Worm (Caenorhabditis elegans) whole organism, early embryonic: ENCODE data around the gene Y39A1A.17.

ENCODE experiments used
- B0310.2 ChIP-seq: sonication (generic microtip); optimal IDR thresholded peaks from 2 replicates; lab custom pipeline; 2016; ENCODE audit warnings: mild to moderate bottlenecking, missing genetic modification characterization, missing compliant biosample characterization
- F13C5.2 ChIP-seq: sonication (generic microtip); optimal IDR thresholded peaks from 2 replicates; lab custom pipeline; 2017; ENCODE audit warnings: mild to moderate bottlenecking, missing genetic modification characterization, inconsistent platforms, missing compliant biosample characterization
- aly-1 ChIP-seq: sonication (generic microtip); optimal IDR thresholded peaks from 2 replicates; lab custom pipeline; 2016; ENCODE audit warnings: missing genetic modification characterization, missing compliant biosample characterization
- ama-1 ChIP-seq: fragments of 150-350 bp; optimal IDR thresholded peaks from 2 replicates; lab custom pipeline; 2014
- ceh-13 ChIP-seq: fragments of 200-800 bp; sonication (Bioruptor generic); optimal IDR thresholded peaks from 2 replicates; lab custom pipeline; 2018; ENCODE audit warnings: mild to moderate bottlenecking, missing genetic modification characterization, missing compliant biosample characterization
- ceh-36 ChIP-seq: sonication (generic microtip); optimal IDR thresholded peaks from 2 replicates; lab custom pipeline; 2016; ENCODE audit warnings: missing genetic modification characterization, inconsistent platforms, missing compliant biosample characterization
- ets-7 ChIP-seq: sonication (generic microtip); optimal IDR thresholded peaks from 2 replicates; lab custom pipeline; 2016; ENCODE audit warnings: missing genotype, missing genetic modification characterization, missing compliant biosample characterization
- flt-1 ChIP-seq: fragments of 200-800 bp; sonication (Bioruptor generic); IDR thresholded peaks from 2 replicates; pipeline ENCODE4 v1.3.6; 2022; ENCODE audit warnings: missing genetic modification characterization, missing compliant biosample characterization
- hmbx-1 ChIP-seq: sonication (generic microtip); optimal IDR thresholded peaks from 2 replicates; lab custom pipeline; 2016; ENCODE audit warnings: mild to moderate bottlenecking, missing genetic modification characterization, missing compliant biosample characterization
- hmg-4 ChIP-seq: fragments of 200-800 bp; sonication (Bioruptor generic); optimal IDR thresholded peaks from 2 replicates; lab custom pipeline; 2018; ENCODE audit warnings: mild to moderate bottlenecking, missing genetic modification characterization, missing compliant biosample characterization
- hnd-1 ChIP-seq: sonication (generic microtip); optimal IDR thresholded peaks from 2 replicates; lab custom pipeline; 2016; ENCODE audit warnings: missing genetic modification characterization, missing compliant biosample characterization
- pes-1 ChIP-seq: fragments of 200-800 bp; sonication (Bioruptor generic); IDR thresholded peaks from 2 replicates; pipeline ENCODE4 v1.3.6; 2022; ENCODE audit warnings: missing genetic modification reagents, missing genetic modification characterization, missing compliant biosample characterization
- scrt-1 ChIP-seq: fragments of 200-800 bp; sonication (Bioruptor generic); IDR thresholded peaks from 2 replicates; pipeline ENCODE4 v1.3.6; 2022; ENCODE audit warnings: missing genetic modification characterization, missing compliant biosample characterization
- sea-1 ChIP-seq: fragments of 200-800 bp; sonication (Bioruptor generic); conservative IDR thresholded peaks from 2 replicates; pipeline ENCODE4 v1.3.6; 2022; ENCODE audit warnings: missing genetic modification characterization, missing compliant biosample characterization
- tbx-11 ChIP-seq: fragments of 200-800 bp; sonication (Bioruptor generic); IDR thresholded peaks from 2 replicates; pipeline ENCODE4 v1.3.6; 2022; ENCODE audit warnings: missing genetic modification characterization, missing compliant biosample characterization
- tbx-37 ChIP-seq: fragments of 200-800 bp; sonication (Bioruptor generic); conservative IDR thresholded peaks from 2 replicates; pipeline ENCODE4 v1.3.6; 2022; ENCODE audit warnings: missing genetic modification reagents, missing genetic modification characterization, missing compliant biosample characterization
- tra-4 ChIP-seq: sonication (generic microtip); optimal IDR thresholded peaks from 2 replicates; lab custom pipeline; 2017; ENCODE audit warnings: missing genetic modification characterization, missing compliant biosample characterization

The Y39A1A.17 gene

DNA sequence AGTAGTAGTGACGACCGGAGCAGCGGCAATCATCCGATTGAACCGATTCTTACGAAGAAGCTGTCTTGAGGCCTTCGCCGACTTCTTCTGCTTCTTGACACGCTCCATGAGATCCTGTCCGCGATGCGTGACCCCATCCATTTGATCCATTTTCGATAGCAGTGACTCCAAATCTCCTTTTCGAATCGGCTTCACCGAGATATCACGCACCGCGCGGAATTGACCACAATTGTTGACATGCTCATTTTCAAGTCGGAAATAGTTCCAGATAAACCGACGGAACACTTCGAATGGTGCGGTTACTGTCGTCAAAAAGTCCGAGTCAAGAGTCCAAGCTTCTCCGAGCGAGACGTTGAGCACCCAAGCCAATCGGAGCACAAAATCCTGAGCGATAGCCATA lies 12.9 kb upstream of the Y39A1A.17 start:
- TF ChIP-seq sea-1 (GFP tag; lab: Robert Waterston, UW), result no peak
- no peak for TF ChIP-seq tbx-37 (GFP tag; lab: Robert Waterston, UW)
- no peak for TF ChIP-seq ceh-36 (tag; lab: Kevin White, UChicago)
- TF ChIP-seq aly-1 (tag; lab: Kevin White, UChicago), result no peak
- TF ChIP-seq tra-4, result no peak
- TF ChIP-seq hmg-4 (GFP tag; lab: Kevin White, UChicago), result no peak
- no peak for TF ChIP-seq ceh-13
- no peak for TF ChIP-seq F13C5.2 (tag; lab: Kevin White, UChicago)
- TF ChIP-seq pes-1 (GFP tag; lab: Robert Waterston, UW), result no peak
- TF ChIP-seq flt-1 (GFP tag; lab: Robert Waterston, UW), result no peak

- no peak for TF ChIP-seq hmg-4 (GFP tag; lab: Kevin White, UChicago)
- TF ChIP-seq F13C5.2 (tag; lab: Kevin White, UChicago), result no peak
- TF ChIP-seq scrt-1 (GFP tag; lab: Robert Waterston, UW), result no peak
- TF ChIP-seq hmbx-1, result no peak
- no peak for TF ChIP-seq flt-1 (GFP tag; lab: Robert Waterston, UW)
- no peak for TF ChIP-seq tbx-11 (GFP tag; lab: Robert Waterston, UW)
- TF ChIP-seq hnd-1, result no peak
- no peak for TF ChIP-seq sea-1 (GFP tag; lab: Robert Waterston, UW)
- TF ChIP-seq tbx-37 (GFP tag; lab: Robert Waterston, UW), result no peak
- no peak for TF ChIP-seq tra-4
- TF ChIP-seq aly-1 (tag; lab: Kevin White, UChicago), result no peak
- no peak for TF ChIP-seq B0310.2 (tag; lab: Kevin White, UChicago)
- TF ChIP-seq ceh-36 (tag; lab: Kevin White, UChicago), result no peak
- TF ChIP-seq ama-1 (lab: Kevin White, UChicago), result no peak
- no peak for TF ChIP-seq ets-7 (tag; lab: Kevin White, UChicago)
- TF ChIP-seq pes-1 (GFP tag; lab: Robert Waterston, UW), result no peak
Measured at ce11 chrIII:10702805-10703204, 11.9 kb upstream of the Y39A1A.17 start.

DNA sequence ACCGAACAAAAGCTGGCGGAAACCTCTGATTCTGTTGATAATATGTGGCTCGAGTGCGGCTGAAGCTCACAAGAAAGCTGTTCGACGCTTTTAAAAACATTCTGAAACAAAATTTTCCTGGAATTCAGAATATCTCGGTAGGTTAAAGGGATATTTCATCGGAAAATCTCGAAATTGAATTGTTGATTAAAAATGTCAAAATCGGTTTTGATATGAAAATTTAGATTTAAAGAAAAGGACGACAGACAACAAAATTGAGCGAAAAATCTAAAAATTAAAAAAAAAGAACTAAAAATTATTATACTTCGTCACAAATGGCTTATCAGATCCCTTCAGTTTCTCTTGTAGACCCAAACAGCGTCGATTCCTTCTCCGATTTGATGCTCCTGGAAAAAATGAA lies 9.5 kb upstream of the Y39A1A.17 start, which contains the start of gene Y39A1A.20:
Y39A1A.20 (minus strand) TSS at position 101 of the 400 bp plus-strand sequence.
- TF ChIP-seq tbx-37 (GFP tag; lab: Robert Waterston, UW), result no peak

- no peak for TF ChIP-seq hmbx-1
- no peak for TF ChIP-seq ama-1 (lab: Kevin White, UChicago)
- no peak for TF ChIP-seq aly-1 (tag; lab: Kevin White, UChicago)
- no peak for TF ChIP-seq hnd-1
- TF ChIP-seq tra-4, result no peak
Measured at ce11 chrIII:10694294-10694693, 3.4 kb upstream of the Y39A1A.17 start, which contains the start of the genes Y39A1A.18 and fmo-3. Gene Y39A1A.18 (minus strand): TSS chrIII:10694485. Gene fmo-3 (plus strand): TSS chrIII:10694681.

DNA sequence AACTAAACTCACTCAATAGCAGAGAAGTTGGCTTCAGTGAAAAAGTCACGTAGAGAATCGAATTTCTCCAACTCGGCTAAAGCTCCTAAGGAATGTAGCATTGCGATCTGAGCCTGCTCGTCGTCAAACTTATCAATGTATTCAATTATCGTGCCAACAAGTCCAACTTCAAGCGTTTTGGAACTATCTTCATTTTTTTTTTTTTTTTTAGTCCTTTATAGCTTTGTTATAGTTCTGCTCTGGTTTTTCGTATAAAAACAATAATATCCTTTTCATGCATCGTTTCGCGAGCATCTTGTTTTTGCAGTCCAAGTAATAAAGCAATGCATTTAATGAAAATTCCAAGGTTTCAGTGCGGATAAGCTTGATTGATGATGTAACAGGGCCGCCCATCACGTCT lies 1.9 kb downstream of the Y39A1A.17 start, which contains the start of gene Y39A1A.31:
Y39A1A.31 (minus strand) TSS at position 101 of the 400 bp plus-strand sequence.
- TF ChIP-seq hnd-1 (no peak), pes-1 (GFP tag; lab: Robert Waterston, UW) (no peak), B0310.2 (tag; lab: Kevin White, UChicago) (no peak), flt-1 (GFP tag; lab: Robert Waterston, UW) (no peak), hmbx-1 (no peak), F13C5.2 (tag; lab: Kevin White, UChicago) (no peak), tbx-37 (GFP tag; lab: Robert Waterston, UW) (no peak)

ce11 chrIII:10678971-10679370 lies 11.9 kb downstream of the Y39A1A.17 start, which contains the start of gene Y39A1A.16:
Gene Y39A1A.16 (plus strand): TSS chrIII:10679271.
- TF ChIP-seq aly-1 (tag; lab: Kevin White, UChicago), result no peak
- TF ChIP-seq hmg-4 (GFP tag; lab: Kevin White, UChicago), result no peak
- no peak for TF ChIP-seq tra-4
- no peak for TF ChIP-seq scrt-1 (GFP tag; lab: Robert Waterston, UW)
- TF ChIP-seq hmbx-1, result no peak
- no peak for TF ChIP-seq pes-1 (GFP tag; lab: Robert Waterston, UW)
- TF ChIP-seq ceh-36 (tag; lab: Kevin White, UChicago), result no peak
- no peak for TF ChIP-seq sea-1 (GFP tag; lab: Robert Waterston, UW)
- no peak for TF ChIP-seq ceh-13
- TF ChIP-seq tbx-11 (GFP tag; lab: Robert Waterston, UW), result no peak
- no peak for TF ChIP-seq hnd-1
- no peak for TF ChIP-seq tbx-37 (GFP tag; lab: Robert Waterston, UW)
- no peak for TF ChIP-seq B0310.2 (tag; lab: Kevin White, UChicago)

DNA sequence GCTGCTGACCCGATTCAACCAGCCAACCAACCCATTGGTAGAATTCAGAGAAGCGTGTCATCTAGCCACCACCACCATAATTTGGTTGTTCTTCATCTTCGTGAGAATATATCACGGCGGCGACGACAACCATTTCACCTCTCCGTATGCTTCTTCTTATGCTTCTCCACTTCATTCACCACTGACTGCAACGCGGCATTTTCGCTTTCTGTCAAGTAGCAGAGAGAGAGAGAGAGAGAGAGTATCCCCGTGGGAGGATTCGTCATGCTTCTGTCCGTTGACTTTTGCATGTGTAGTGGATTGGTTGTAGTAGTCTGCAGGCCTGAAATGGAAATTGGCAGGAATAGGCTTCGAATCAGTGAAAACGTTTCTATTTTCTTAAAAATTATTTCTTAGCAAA lies 19.0 kb downstream of the Y39A1A.17 start:
- TF ChIP-seq pes-1 (GFP tag; lab: Robert Waterston, UW) (no peak), tra-4 (no peak), hnd-1 (no peak), tbx-11 (GFP tag; lab: Robert Waterston, UW) (no peak), ceh-36 (tag; lab: Kevin White, UChicago) (no peak)

DNA sequence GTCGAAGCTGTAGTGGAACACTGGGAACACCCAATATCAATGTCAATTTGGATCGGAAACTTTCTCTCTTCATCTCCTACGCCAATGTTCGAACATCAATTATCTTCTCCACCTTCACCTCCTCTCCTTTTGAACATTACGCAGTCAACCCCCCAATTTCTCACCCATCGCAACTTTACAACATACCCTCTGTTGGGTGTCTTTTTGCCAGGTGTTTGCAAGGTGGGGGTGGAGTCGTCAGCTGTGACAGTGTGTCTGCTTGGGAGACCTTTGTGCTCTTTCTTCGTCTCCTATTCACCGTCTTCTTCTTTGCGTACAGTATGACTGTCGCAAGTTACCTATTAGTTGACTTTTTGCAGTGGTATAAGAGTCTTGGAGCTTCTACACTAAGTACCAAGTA lies 24.3 kb downstream of the Y39A1A.17 start:
- TF ChIP-seq sea-1 (GFP tag; lab: Robert Waterston, UW) (peak; percentile 58), hmg-4 (GFP tag; lab: Kevin White, UChicago) (peak; percentile 53), flt-1 (GFP tag; lab: Robert Waterston, UW) (no peak)

DNA sequence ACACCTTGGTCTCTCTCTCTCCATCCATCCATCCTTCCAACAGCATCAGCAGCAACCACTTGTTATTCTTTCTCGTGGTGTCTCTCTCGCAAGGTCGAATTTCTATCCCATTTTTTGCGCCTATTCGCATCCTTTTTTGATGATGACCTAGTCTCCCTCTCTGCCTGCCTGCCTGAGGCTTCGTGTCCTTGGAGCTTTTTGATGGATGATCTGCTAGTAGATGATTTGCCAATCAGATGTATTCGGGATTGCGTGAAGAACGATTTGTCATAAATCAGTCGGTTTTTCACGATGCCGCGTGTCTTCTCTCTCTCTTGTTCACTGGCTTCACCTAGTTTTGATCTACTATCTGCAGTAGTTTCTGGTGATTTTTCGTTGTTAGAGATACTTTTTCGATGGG lies 29.6 kb downstream of the Y39A1A.17 start:
- TF ChIP-seq aly-1 (tag; lab: Kevin White, UChicago) (no peak), F13C5.2 (tag; lab: Kevin White, UChicago) (no peak), ama-1 (lab: Kevin White, UChicago) (no peak), hmbx-1 (no peak)
